Fruit fly (Drosophila melanogaster) whole organism, adult: Measurements from ENCODE around the gene CG15506.
A peak's percentile ranks its signal among the peaks of the same experiment; 100 is the strongest.

Experiments
- CG11617 ChIP-seq: fragments of 200-800 bp; sonication (Bioruptor generic); optimal IDR thresholded peaks from 2 replicates; lab custom pipeline; 2017; ENCODE audit warnings: mild to moderate bottlenecking, missing biosample characterization, missing genetic modification reagents, missing genetic modification characterization
- CG12768 ChIP-seq: fragments of 200-800 bp; sonication (Bioruptor generic); optimal IDR thresholded peaks from 2 replicates; lab custom pipeline; 2017; ENCODE audit warnings: missing biosample characterization, missing genetic modification characterization, mild to moderate bottlenecking, moderate library complexity, missing genetic modification reagents
- CG14711 ChIP-seq: fragments of 200-800 bp; sonication (Bioruptor generic); optimal IDR thresholded peaks from 2 replicates; lab custom pipeline; 2018; ENCODE audit warnings: missing biosample characterization, mild to moderate bottlenecking, missing genetic modification characterization, moderate library complexity
- CG1620 ChIP-seq: fragments of 200-800 bp; sonication (Bioruptor generic); optimal IDR thresholded peaks from 2 replicates; lab custom pipeline; 2016; ENCODE audit warnings: missing biosample characterization, missing genetic modification characterization
- CG33017 ChIP-seq: fragments of 200-800 bp; sonication (Bioruptor generic); optimal IDR thresholded peaks from 2 replicates; lab custom pipeline; 2018; ENCODE audit warnings: missing biosample characterization, mild to moderate bottlenecking, missing genetic modification characterization, moderate library complexity
- CG5204 ChIP-seq: fragments of 200-800 bp; sonication (Bioruptor generic); optimal IDR thresholded peaks from 2 replicates; lab custom pipeline; 2016; ENCODE audit warnings: missing biosample characterization, missing genetic modification characterization
- CG7045 ChIP-seq: fragments of 200-800 bp; sonication (Bioruptor generic); optimal IDR thresholded peaks from 2 replicates; lab custom pipeline; 2017; ENCODE audit warnings: missing biosample characterization, mild to moderate bottlenecking, missing genetic modification characterization
- CG7101 ChIP-seq: fragments of 200-800 bp; sonication (Bioruptor generic); optimal IDR thresholded peaks from 2 replicates; lab custom pipeline; 2018; ENCODE audit warnings: missing biosample characterization, mild to moderate bottlenecking, missing genetic modification characterization, moderate library complexity
- Clk ChIP-seq: fragments of 200-800 bp; sonication (Bioruptor generic); optimal IDR thresholded peaks from 2 replicates; lab custom pipeline; 2017; ENCODE audit warnings: missing biosample characterization, missing genetic modification characterization
- Crg-1 ChIP-seq: fragments of 200-800 bp; sonication (Bioruptor generic); optimal IDR thresholded peaks from 2 replicates; lab custom pipeline; 2016; ENCODE audit warnings: missing biosample characterization, missing genetic modification characterization
- Hr96 ChIP-seq: fragments of 200-800 bp; sonication (Bioruptor generic); optimal IDR thresholded peaks from 2 replicates; lab custom pipeline; 2016; ENCODE audit warnings: missing biosample characterization, missing genetic modification characterization
- Mnt ChIP-seq: fragments of 200-800 bp; sonication (Bioruptor generic); optimal IDR thresholded peaks from 2 replicates; lab custom pipeline; 2016; ENCODE audit warnings: missing biosample characterization, mild to moderate bottlenecking, missing genetic modification characterization
- bab1 ChIP-seq: fragments of 200-800 bp; sonication (Bioruptor generic); optimal IDR thresholded peaks from 3 replicates; lab custom pipeline; 2019; ENCODE audit warnings: missing biosample characterization, mild to moderate bottlenecking, missing genetic modification characterization, moderate library complexity
- cic ChIP-seq: fragments of 200-800 bp; sonication (Bioruptor generic); optimal IDR thresholded peaks from 2 replicates; lab custom pipeline; 2017; ENCODE audit warnings: missing biosample characterization, mild to moderate bottlenecking, missing genetic modification characterization, moderate library complexity
- cnc ChIP-seq, 2 experiments: fragments of >200 bp; optimal IDR thresholded peaks; 2 replicates each; lab custom pipeline; 2017
- kay ChIP-seq: fragments of 200-800 bp; sonication (Bioruptor generic); peaks from one replicate; lab custom pipeline; 2016; ENCODE audit warnings: missing biosample characterization, missing genetic modification characterization, borderline replicate concordance
- pad ChIP-seq: fragments of 200-800 bp; sonication (Bioruptor generic); optimal IDR thresholded peaks from 3 replicates; lab custom pipeline; 2017; ENCODE audit warnings: missing biosample characterization, missing genetic modification characterization, mild to moderate bottlenecking, moderate library complexity, missing genetic modification reagents
- tj ChIP-seq: fragments of 200-800 bp; sonication (Bioruptor generic); optimal IDR thresholded peaks from 3 replicates; lab custom pipeline; 2017; ENCODE audit warnings: missing biosample characterization, mild to moderate bottlenecking, missing genetic modification characterization, moderate library complexity
- toe ChIP-seq: fragments of 200-800 bp; sonication (Bioruptor generic); optimal IDR thresholded peaks from 2 replicates; lab custom pipeline; 2016; ENCODE audit warnings: missing biosample characterization, missing genetic modification characterization

CG15506 gene

dm6 chr3R:29758129-29758733, 39.8 kb downstream of the CG15506 start:
- TF ChIP-seq cic (GFP tag; lab: Kevin White, UChicago) (no peak), cnc (optimal IDR thresholded peaks at IDR 0.05; lab: Kevin White, UChicago) (no peak), Mnt (GFP tag; lab: Kevin White, UChicago) (no peak), pad (GFP tag; lab: Kevin White, UChicago) (no peak), toe (GFP tag; lab: Kevin White, UChicago) (no peak), CG12768 (GFP tag; lab: Kevin White, UChicago) (no peak), Hr96 (GFP tag; lab: Kevin White, UChicago) (no peak), kay (GFP tag; lab: Kevin White, UChicago) (no peak), CG1620 (no peak), CG14711 (tag; lab: Kevin White, UChicago) (no peak), Crg-1 (GFP tag; lab: Kevin White, UChicago) (no peak), bab1 (no peak), Clk (GFP tag; lab: Kevin White, UChicago) (no peak)

- TF ChIP-seq CG5204 (no peak), kay (GFP tag; lab: Kevin White, UChicago) (no peak), CG11617 (no peak), CG12768 (GFP tag; lab: Kevin White, UChicago) (no peak), toe (GFP tag; lab: Kevin White, UChicago) (no peak), Hr96 (GFP tag; lab: Kevin White, UChicago) (no peak), Crg-1 (GFP tag; lab: Kevin White, UChicago) (no peak), bab1 (no peak)
Observed at dm6 chr3R:29758734-29759131, 40.3 kb downstream of the CG15506 start.

- TF ChIP-seq CG33017 (tag; lab: Kevin White, UChicago) (no peak), Clk (GFP tag; lab: Kevin White, UChicago) (no peak), CG5204 (no peak), cnc (optimal IDR thresholded peaks at IDR 0.05; lab: Kevin White, UChicago) (no peak), tj (GFP tag; lab: Kevin White, UChicago) (no peak)
Observed at dm6 chr3R:29760042-29760441, 41.6 kb downstream of the CG15506 start.

dm6 chr3R:29761569-29761968, 43.1 kb downstream of the CG15506 start:
- TF ChIP-seq CG14711 (tag; lab: Kevin White, UChicago) (no peak), kay (GFP tag; lab: Kevin White, UChicago) (peak; percentile 90), CG7101 (tag; lab: Kevin White, UChicago) (no peak), CG7045 (GFP tag; lab: Kevin White, UChicago) (no peak)

- TF ChIP-seq kay (GFP tag; lab: Kevin White, UChicago) (no peak), pad (GFP tag; lab: Kevin White, UChicago) (no peak)
Observed at dm6 chr3R:29762297-29762696, 43.8 kb downstream of the CG15506 start.

dm6 chr3R:29763154-29763553, 44.7 kb downstream of the CG15506 start:
- TF ChIP-seq CG11617 = no peak

- TF ChIP-seq Hr96 (GFP tag; lab: Kevin White, UChicago) = no peak
Observed at dm6 chr3R:29763804-29764203, 45.3 kb downstream of the CG15506 start.

- TF ChIP-seq pad (GFP tag; lab: Kevin White, UChicago) (no peak), kay (GFP tag; lab: Kevin White, UChicago) (peak; percentile 59), toe (GFP tag; lab: Kevin White, UChicago) (no peak), tj (GFP tag; lab: Kevin White, UChicago) (peak; percentile 76), CG12768 (GFP tag; lab: Kevin White, UChicago) (peak; percentile 31), CG5204 (no peak), Mnt (GFP tag; lab: Kevin White, UChicago) (no peak), cnc (optimal IDR thresholded peaks at IDR 0.05; lab: Kevin White, UChicago) (no peak)
Observed at dm6 chr3R:29764249-29765042, 46.0 kb downstream of the CG15506 start.
